Worm (Caenorhabditis elegans) whole organism, late embryonic: ENCODE data around the gene T04B2.7.
"Not testable (repeated sequence)": the region's sequence is repeated elsewhere in the genome, so short reads cannot be mapped to it uniquely, and the experiment has no call there.

Source experiments
- C08G9.2 ChIP-seq: sonication (generic microtip); optimal IDR thresholded peaks from 2 replicates; lab custom pipeline; 2016; ENCODE audit warnings: mild to moderate bottlenecking, missing genetic modification characterization, moderate library complexity, missing compliant biosample characterization
- C38D4.7 ChIP-seq: fragments of 200-800 bp; sonication (Bioruptor generic); optimal IDR thresholded peaks from 2 replicates; lab custom pipeline; 2018; ENCODE audit warnings: mild to moderate bottlenecking, missing genetic modification characterization, moderate library complexity, missing compliant biosample characterization
- K02D7.2 ChIP-seq: sonication (generic microtip); optimal IDR thresholded peaks from 2 replicates; lab custom pipeline; 2017; ENCODE audit warnings: mild to moderate bottlenecking, missing genetic modification characterization, missing compliant biosample characterization
- Y22D7AL.16 ChIP-seq: sonication (generic microtip); optimal IDR thresholded peaks from 2 replicates; lab custom pipeline; 2016; ENCODE audit warnings: missing genetic modification characterization, missing compliant biosample characterization
- ceh-14 ChIP-seq: sonication (generic microtip); optimal IDR thresholded peaks from 2 replicates; lab custom pipeline; 2016; ENCODE audit warnings: missing genotype, missing genetic modification characterization, missing compliant biosample characterization
- ceh-18 ChIP-seq: sonication (generic microtip); optimal IDR thresholded peaks from 2 replicates; lab custom pipeline; 2016; ENCODE audit warnings: missing genetic modification characterization, missing compliant biosample characterization
- ceh-2 ChIP-seq: sonication (generic microtip); optimal IDR thresholded peaks from 2 replicates; lab custom pipeline; 2016; ENCODE audit warnings: missing genotype, missing genetic modification characterization, missing compliant biosample characterization
- ceh-22 ChIP-seq: sonication (generic microtip); optimal IDR thresholded peaks from 2 replicates; lab custom pipeline; 2017; ENCODE audit warnings: missing biosample characterization, missing genetic modification characterization
- ceh-45 ChIP-seq: fragments of 200-800 bp; sonication (Bioruptor generic); IDR thresholded peaks from 2 replicates; pipeline ENCODE4 v1.3.6; 2022; ENCODE audit warnings: missing genetic modification reagents, missing genetic modification characterization, missing compliant biosample characterization
- ceh-48 ChIP-seq: sonication (generic microtip); optimal IDR thresholded peaks from 2 replicates; lab custom pipeline; 2016; ENCODE audit warnings: missing genetic modification characterization, inconsistent platforms, missing compliant biosample characterization
- ceh-6 ChIP-seq: fragments of 200-800 bp; sonication (Bioruptor generic); optimal IDR thresholded peaks from 2 replicates; lab custom pipeline; 2018; ENCODE audit warnings: mild to moderate bottlenecking, missing genetic modification characterization, missing compliant biosample characterization
- ceh-9 ChIP-seq: sonication (generic microtip); optimal IDR thresholded peaks from 2 replicates; lab custom pipeline; 2016; ENCODE audit warnings: mild to moderate bottlenecking, missing genetic modification characterization, inconsistent platforms, missing compliant biosample characterization
- che-1 ChIP-seq: sonication (generic microtip); optimal IDR thresholded peaks from 2 replicates; lab custom pipeline; 2016; ENCODE audit warnings: mild to moderate bottlenecking, missing genetic modification characterization, missing compliant biosample characterization
- dmd-4 ChIP-seq: sonication (generic microtip); optimal IDR thresholded peaks from 2 replicates; lab custom pipeline; 2016; ENCODE audit warnings: borderline replicate concordance, missing genetic modification characterization, missing compliant biosample characterization
- dve-1 ChIP-seq: sonication (generic microtip); optimal IDR thresholded peaks from 2 replicates; lab custom pipeline; 2017; ENCODE audit warnings: antibody characterized with exemption, mild to moderate bottlenecking, missing genetic modification characterization, missing compliant biosample characterization
- elt-2 ChIP-seq: sonication (generic microtip); optimal IDR thresholded peaks from 2 replicates; lab custom pipeline; 2016; ENCODE audit warnings: missing genetic modification reagents, missing genetic modification characterization, missing compliant biosample characterization
- ets-4 ChIP-seq: sonication (generic microtip); optimal IDR thresholded peaks from 2 replicates; lab custom pipeline; 2016; ENCODE audit warnings: missing genetic modification characterization, missing compliant biosample characterization
- eyg-1 ChIP-seq: sonication (generic microtip); optimal IDR thresholded peaks from 2 replicates; lab custom pipeline; 2016; ENCODE audit warnings: missing genotype, missing genetic modification characterization, missing compliant biosample characterization
- fax-1 ChIP-seq: sonication (generic microtip); optimal IDR thresholded peaks from 2 replicates; lab custom pipeline; 2016; ENCODE audit warnings: missing genotype, missing genetic modification characterization, missing compliant biosample characterization
- fkh-6 ChIP-seq: sonication (generic microtip); optimal IDR thresholded peaks from 2 replicates; lab custom pipeline; 2016; ENCODE audit warnings: missing genetic modification characterization, missing compliant biosample characterization
- hlh-15 ChIP-seq: sonication (generic microtip); optimal IDR thresholded peaks from 2 replicates; lab custom pipeline; 2016; ENCODE audit warnings: missing genetic modification characterization, missing compliant biosample characterization
- hlh-8 ChIP-seq: sonication (generic microtip); optimal IDR thresholded peaks from 2 replicates; lab custom pipeline; 2016; ENCODE audit warnings: missing genotype, missing genetic modification characterization, missing compliant biosample characterization
- madf-2 ChIP-seq: sonication (generic microtip); optimal IDR thresholded peaks from 2 replicates; lab custom pipeline; 2017; ENCODE audit warnings: missing genetic modification characterization, missing compliant biosample characterization
- mec-3 ChIP-seq: sonication (generic microtip); optimal IDR thresholded peaks from 2 replicates; lab custom pipeline; 2016; ENCODE audit warnings: borderline replicate concordance, missing genetic modification characterization, missing compliant biosample characterization
- nfya-1 ChIP-seq: sonication (generic microtip); optimal IDR thresholded peaks from 2 replicates; lab custom pipeline; 2017; ENCODE audit warnings: missing genetic modification characterization, mild to moderate bottlenecking, missing compliant biosample characterization, antibody characterized with exemption, moderate library complexity
- npax-4 ChIP-seq: sonication (generic microtip); optimal IDR thresholded peaks from 2 replicates; lab custom pipeline; 2016; ENCODE audit warnings: missing genetic modification characterization, missing compliant biosample characterization
- pag-3 ChIP-seq: sonication (generic microtip); optimal IDR thresholded peaks from 2 replicates; lab custom pipeline; 2016; ENCODE audit warnings: missing compliant biosample characterization, missing genetic modification characterization, borderline replicate concordance
- pha-2 ChIP-seq: sonication (generic microtip); optimal IDR thresholded peaks from 2 replicates; lab custom pipeline; 2017; ENCODE audit warnings: mild to moderate bottlenecking, missing genetic modification characterization, missing compliant biosample characterization
- pqm-1 ChIP-seq: sonication (generic microtip); optimal IDR thresholded peaks from 2 replicates; lab custom pipeline; 2016; ENCODE audit warnings: missing genetic modification characterization, missing compliant biosample characterization
- ref-2 ChIP-seq: sonication (generic microtip); optimal IDR thresholded peaks from 2 replicates; lab custom pipeline; 2016; ENCODE audit warnings: missing genetic modification characterization, missing compliant biosample characterization
- rnt-1 ChIP-seq: sonication (generic microtip); optimal IDR thresholded peaks from 2 replicates; lab custom pipeline; 2016; ENCODE audit warnings: missing genetic modification characterization, missing compliant biosample characterization
- sox-2 ChIP-seq: fragments of 200-800 bp; sonication (Bioruptor generic); IDR thresholded peaks from 2 replicates; pipeline ENCODE4 v1.3.6; 2022; ENCODE audit warnings: missing genetic modification reagents, missing genetic modification characterization, missing compliant biosample characterization
- tbx-2 ChIP-seq: sonication (generic microtip); optimal IDR thresholded peaks from 2 replicates; lab custom pipeline; 2016; ENCODE audit warnings: missing genetic modification characterization, missing compliant biosample characterization
- tbx-7 ChIP-seq: sonication (generic microtip); optimal IDR thresholded peaks from 2 replicates; lab custom pipeline; 2016; ENCODE audit warnings: missing genotype, missing genetic modification characterization, missing compliant biosample characterization
- ttx-3 ChIP-seq: sonication (generic microtip); optimal IDR thresholded peaks from 2 replicates; lab custom pipeline; 2016; ENCODE audit warnings: missing genetic modification reagents, missing genetic modification characterization, missing compliant biosample characterization
- unc-3 ChIP-seq, 2 experiments: fragments of 200-800 bp in 1 of 2; sonication (Bioruptor generic) in 1 of 2; sonication (generic microtip) in 1 of 2; conservative IDR thresholded peaks in 1 of 2; optimal IDR thresholded peaks in 1 of 2; 2 replicates each; pipeline versions ENCODE4 v1.3.6 to Lab custom; 2016 to 2022; ENCODE audit warnings: missing compliant biosample characterization in 2 of 2, missing genetic modification characterization in 2 of 2, missing genetic modification reagents in 1 of 2
- unc-42 ChIP-seq: sonication (generic microtip); optimal IDR thresholded peaks from 2 replicates; lab custom pipeline; 2016; ENCODE audit warnings: missing genotype, missing genetic modification characterization, missing compliant biosample characterization
- unc-86 ChIP-seq: sonication (generic microtip); optimal IDR thresholded peaks from 2 replicates; lab custom pipeline; 2016; ENCODE audit warnings: missing genetic modification characterization, missing compliant biosample characterization
- zip-5 ChIP-seq: sonication (generic microtip); optimal IDR thresholded peaks from 2 replicates; lab custom pipeline; 2016; ENCODE audit warnings: missing genetic modification characterization, missing compliant biosample characterization
- ztf-16 ChIP-seq: sonication (generic microtip); optimal IDR thresholded peaks from 2 replicates; lab custom pipeline; 2017; ENCODE audit warnings: missing genetic modification characterization, missing compliant biosample characterization

Gene T04B2.7

ce11 chrIV:10028779-10029178, 27.3 kb downstream of the T04B2.7 start, which contains the start of the genes F44D12.16 and msd-2:
Gene F44D12.16, plus strand, starts transcription at chrIV:10029079.
Gene msd-2, plus strand, starts transcription at chrIV:10029083.
- not testable (repeated sequence) for TF ChIP-seq pha-2 (tag; lab: Kevin White, UChicago); C38D4.7 (GFP tag; lab: Kevin White, UChicago); ztf-16 (tag; lab: Kevin White, UChicago)

- no peak for TF ChIP-seq C08G9.2
Observed at ce11 chrIV:10027566-10027965, 28.5 kb downstream of the T04B2.7 start, which contains the start of gene gipc-2. Gene gipc-2, minus strand, starts transcription at chrIV:10027666.

ce11 chrIV:10026129-10026528, 29.9 kb downstream of the T04B2.7 start:
- no peak for TF ChIP-seq pag-3 (tag; lab: Kevin White, UChicago)
- TF ChIP-seq tbx-2: no peak
- no peak for TF ChIP-seq fax-1 (tag; lab: Kevin White, UChicago)
- no peak for TF ChIP-seq tbx-7 (tag; lab: Kevin White, UChicago)
- no peak for TF ChIP-seq pqm-1 (tag; lab: Kevin White, UChicago)
- TF ChIP-seq unc-86 (tag; lab: Kevin White, UChicago): no peak
- TF ChIP-seq hlh-8 (tag; lab: Kevin White, UChicago): no peak
- TF ChIP-seq fkh-6 (tag; lab: Kevin White, UChicago): no peak
- TF ChIP-seq ceh-18 (tag; lab: Kevin White, UChicago): no peak
- no peak for TF ChIP-seq ceh-22
- no peak for TF ChIP-seq npax-4 (tag; lab: Kevin White, UChicago)
- no peak for TF ChIP-seq dve-1

- TF ChIP-seq C38D4.7 (GFP tag; lab: Kevin White, UChicago): no peak
Observed at ce11 chrIV:10022991-10023390, 33.0 kb downstream of the T04B2.7 start, which contains the start of gene F44D12.8. Gene F44D12.8, plus strand, starts transcription at chrIV:10023291.

ce11 chrIV:10021283-10021682, 34.8 kb downstream of the T04B2.7 start, which contains the start of gene F44D12.19:
Gene F44D12.19, plus strand, starts transcription at chrIV:10021583.
- TF ChIP-seq rnt-1 (tag; lab: Kevin White, UChicago): no peak

ce11 chrIV:10017633-10018032, 38.4 kb downstream of the T04B2.7 start, which contains the start of gene F44D12.2:
Gene F44D12.2, minus strand, starts transcription at chrIV:10017733.
- TF ChIP-seq tbx-7 (tag; lab: Kevin White, UChicago) (no peak), eyg-1 (tag; lab: Kevin White, UChicago) (no peak), ceh-22 (no peak), K02D7.2 (no peak), ceh-14 (tag; lab: Kevin White, UChicago) (no peak), Y22D7AL.16 (tag; lab: Kevin White, UChicago) (no peak), dmd-4 (tag; lab: Kevin White, UChicago) (no peak), ceh-9 (tag; lab: Kevin White, UChicago) (no peak), che-1 (no peak), ttx-3 (tag; lab: Kevin White, UChicago) (no peak), hlh-15 (tag; lab: Kevin White, UChicago) (no peak), unc-42 (tag; lab: Kevin White, UChicago) (no peak), C08G9.2 (no peak), unc-3 (GFP tag; conservative IDR thresholded peaks at IDR 0.05; lab: Robert Waterston, UW) (no peak), unc-3 (tag; optimal IDR thresholded peaks at IDR 0.05; lab: Kevin White, UChicago) (no peak)

- TF ChIP-seq nfya-1 (no peak), madf-2 (tag; lab: Kevin White, UChicago) (no peak), unc-3 (GFP tag; conservative IDR thresholded peaks at IDR 0.05; lab: Robert Waterston, UW) (no peak), unc-3 (tag; optimal IDR thresholded peaks at IDR 0.05; lab: Kevin White, UChicago) (no peak), ets-4 (tag; lab: Kevin White, UChicago) (no peak), ceh-48 (tag; lab: Kevin White, UChicago) (no peak), zip-5 (tag; lab: Kevin White, UChicago) (no peak), pag-3 (tag; lab: Kevin White, UChicago) (no peak), ceh-6 (GFP tag; lab: Kevin White, UChicago) (no peak), mec-3 (tag; lab: Kevin White, UChicago) (no peak), sox-2 (GFP tag; lab: Robert Waterston, UW) (no peak), ceh-2 (tag; lab: Kevin White, UChicago) (no peak), elt-2 (no peak), ceh-22 (no peak), ref-2 (tag; lab: Kevin White, UChicago) (no peak), rnt-1 (tag; lab: Kevin White, UChicago) (no peak), ceh-45 (GFP tag; lab: Robert Waterston, UW) (no peak)
Observed at ce11 chrIV:10016977-10017376, 39.1 kb downstream of the T04B2.7 start, which contains the start of gene ent-7. Gene ent-7, plus strand, starts transcription at chrIV:10017277.
